Fruit fly (Drosophila melanogaster): ENCODE measurements around the gene Nemp.

The Nemp gene

dm6 chrX:16691440-16691839, 36.6 kb upstream of the Nemp start (continued):
- TF ChIP-seq CG13424 (tag; optimal IDR thresholded peaks at IDR 0.05) (peak; percentile 85), seq (GFP tag; IDR thresholded peaks at IDR 0.05) (peak; percentile 84), dmrt99B (tag; optimal IDR thresholded peaks at IDR 0.05) (peak; percentile 89), CG5245 (GFP tag; optimal IDR thresholded peaks at IDR 0.05) (peak; percentile 87), trem (tag; optimal IDR thresholded peaks at IDR 0.05) (peak; percentile 77), CG11247 (GFP tag; IDR thresholded peaks at IDR 0.05) (peak; percentile 76), Deaf1 (tag; optimal IDR thresholded peaks at IDR 0.05) (peak; percentile 44), Asciz (GFP tag; optimal IDR thresholded peaks at IDR 0.05) (peak; percentile 82), Sox102F (GFP tag; optimal IDR thresholded peaks at IDR 0.05) (peak; percentile 93), p53 (GFP tag; optimal IDR thresholded peaks at IDR 0.05) (peak; percentile 31), CG33557 (GFP tag; optimal IDR thresholded peaks at IDR 0.05) (peak; percentile 71), nerfin-2 (GFP tag; IDR thresholded peaks at IDR 0.05; ENCODE audit: partially characterized antibody) (no peak), CG31441 (GFP tag; IDR thresholded peaks at IDR 0.05) (peak; percentile 86), ken (GFP tag; IDR thresholded peaks at IDR 0.05) (peak; percentile 89), dm (GFP tag; optimal IDR thresholded peaks at IDR 0.05) (peak; percentile 36), sr (GFP tag; IDR thresholded peaks at IDR 0.05) (peak; percentile 92), Hr78 (GFP tag; optimal IDR thresholded peaks at IDR 0.05) (peak in 1 of 2 experiments; percentile 65), NFAT (GFP tag; IDR thresholded peaks at IDR 0.05) (0 out of 2 replicates have a peak, but pooled peaks have one; percentile 50), Ravus (GFP tag; IDR thresholded peaks at IDR 0.05) (peak; percentile 37; the same call in 1 of the 2 replicates), CG4854 (GFP tag; optimal IDR thresholded peaks at IDR 0.05) (peak; percentile 70), CG2202 (tag; optimal IDR thresholded peaks at IDR 0.05) (peak; percentile 78), chif (GFP tag; optimal IDR thresholded peaks at IDR 0.05) (peak; percentile 87 to 88), CG17361 (GFP tag; IDR thresholded peaks at IDR 0.05) (peak; percentile 85), zf30C (GFP tag; optimal IDR thresholded peaks at IDR 0.05) (no peak), cwo (GFP tag; optimal IDR thresholded peaks at IDR 0.05) (peak; percentile 55), CG3726 (GFP tag; IDR thresholded peaks at IDR 0.05) (peak; percentile 84), sc (optimal IDR thresholded peaks at IDR 0.05) (no peak), sc (GFP tag; optimal IDR thresholded peaks at IDR 0.05) (peak; percentile 81), CG1832 (GFP tag; optimal IDR thresholded peaks at IDR 0.05) (no peak), bsh (GFP tag; optimal IDR thresholded peaks at IDR 0.05) (peak; percentile 40 to 95), Hr39 (optimal IDR thresholded peaks at IDR 0.05) (no peak), CTCF (GFP tag; optimal IDR thresholded peaks at IDR 0.05) (peak; percentile 49), gfzf (GFP tag; optimal IDR thresholded peaks at IDR 0.05) (no peak), CG4617 (GFP tag; optimal IDR thresholded peaks at IDR 0.05; ENCODE audit: borderline replicate concordance) (peak; percentile 40), CG16813 (GFP tag; IDR thresholded peaks at IDR 0.05; ENCODE audit: partially characterized antibody) (no peak), cato (GFP tag; optimal IDR thresholded peaks at IDR 0.05; ENCODE audit: borderline replicate concordance) (peak; percentile 68), fru (optimal IDR thresholded peaks at IDR 0.05) (no peak), CG4820 (GFP tag; optimal IDR thresholded peaks at IDR 0.05) (peak; percentile 87), Dfd (GFP tag; optimal IDR thresholded peaks at IDR 0.05) (no peak), CG9437 (GFP tag; optimal IDR thresholded peaks at IDR 0.05) (peak; percentile 61), CG11723 (GFP tag; optimal IDR thresholded peaks at IDR 0.05) (peak; percentile 76), CG12769 (tag; optimal IDR thresholded peaks at IDR 0.05) (peak; percentile 85), tgo (GFP tag; IDR thresholded peaks at IDR 0.05) (peak; percentile 82), CG14014 (GFP tag; IDR thresholded peaks at IDR 0.05) (peak; percentile 86), HmgD (GFP tag; optimal IDR thresholded peaks at IDR 0.05) (peak; percentile 47), vvl (GFP tag; IDR thresholded peaks at IDR 0.05) (peak; percentile 91), lab (GFP tag; optimal IDR thresholded peaks at IDR 0.05) (peak; percentile 85), Hey (tag; optimal IDR thresholded peaks at IDR 0.05) (peak; percentile 20), klu (GFP tag; IDR thresholded peaks at IDR 0.05) (peak; percentile 72; the same call in 1 of the 2 replicates), fd102C (GFP tag; optimal IDR thresholded peaks at IDR 0.05) (peak; percentile 25), CG14050 (GFP tag; IDR thresholded peaks at IDR 0.05) (peak; percentile 85), Dp (GFP tag; optimal IDR thresholded peaks at IDR 0.05) (no peak)

Measured in whole organism, embryonic.